Fruit fly (Drosophila melanogaster): Measurements from ENCODE around the gene mesh.

mesh gene

DNA sequence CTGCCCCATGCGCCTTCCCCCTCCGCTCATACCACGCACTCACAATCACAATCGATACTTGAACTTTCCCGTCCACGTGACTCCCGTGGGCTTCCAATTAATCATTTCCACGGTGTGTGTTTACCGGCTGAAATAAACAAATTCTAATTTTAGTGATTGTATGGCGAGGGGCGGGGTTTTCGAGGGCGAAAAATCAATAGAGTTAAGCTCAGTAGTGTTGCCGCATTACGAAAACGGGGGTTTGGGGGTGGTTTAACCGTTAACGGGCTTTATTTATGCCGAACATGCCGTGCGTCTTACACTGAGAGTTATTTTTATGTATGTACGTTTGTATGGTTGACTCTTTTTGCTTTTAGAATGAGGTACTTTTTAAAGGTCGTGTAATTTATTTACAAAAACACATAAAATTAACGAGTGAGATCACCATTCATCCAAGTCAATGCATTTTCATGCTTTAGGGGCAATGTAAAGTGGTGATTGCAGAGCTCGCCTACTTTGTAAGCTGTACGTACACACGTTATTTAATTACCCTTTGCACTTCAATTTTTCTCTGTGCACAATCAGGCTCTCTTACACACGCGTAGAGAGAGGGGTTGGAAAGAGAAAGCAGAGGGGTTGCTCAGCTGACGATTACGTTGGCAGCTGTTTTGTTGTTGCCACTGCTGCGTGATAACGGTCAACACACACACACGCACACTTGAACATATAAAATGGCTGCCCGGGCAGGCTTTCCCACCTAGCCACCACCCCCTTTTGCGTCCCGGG, 26.7 kb upstream of the mesh start (continued):
- TF ChIP-seq CG7963 (GFP tag; IDR thresholded peaks at IDR 0.05; ENCODE audit: partially characterized antibody) (no peak), fd96Cb (tag; optimal IDR thresholded peaks at IDR 0.05) (peak; percentile 81), CG30403 (GFP tag; optimal IDR thresholded peaks at IDR 0.05) (peak; percentile 91), PHDP (tag; optimal IDR thresholded peaks at IDR 0.05) (peak; percentile 88), Tbp (GFP tag; optimal IDR thresholded peaks at IDR 0.05) (no peak), HLH3B (GFP tag; IDR thresholded peaks at IDR 0.05) (no peak), Ssrp (tag; optimal IDR thresholded peaks at IDR 0.05) (peak; percentile 82), zen (tag; optimal IDR thresholded peaks at IDR 0.05) (peak; percentile 71), maf-S (GFP tag; optimal IDR thresholded peaks at IDR 0.05) (peak; percentile 84), NfI (GFP tag; optimal IDR thresholded peaks at IDR 0.05) (peak; percentile 83), ab (GFP tag; optimal IDR thresholded peaks at IDR 0.05) (peak; percentile 42), NC2α (GFP tag; optimal IDR thresholded peaks at IDR 0.05) (peak; percentile 45), CG32772 (GFP tag; IDR thresholded peaks at IDR 0.05) (no peak), vfl (GFP tag; optimal IDR thresholded peaks at IDR 0.05) (peak; percentile 82), kay (GFP tag; optimal IDR thresholded peaks at IDR 0.05) (peak; percentile 64), CG3995 (GFP tag; optimal IDR thresholded peaks at IDR 0.05) (peak; percentile 27), CoRest (tag; optimal IDR thresholded peaks at IDR 0.05) (peak; percentile 92), odd (GFP tag; optimal IDR thresholded peaks at IDR 0.05) (peak; percentile 74), crp (GFP tag; optimal IDR thresholded peaks at IDR 0.05) (peak in 1 of 2 experiments; percentile 68), CHES-1-like (GFP tag; optimal IDR thresholded peaks at IDR 0.05) (peak; percentile 76), CG9932 (GFP tag; IDR thresholded peaks at IDR 0.05) (no peak), CG11456 (GFP tag; IDR thresholded peaks at IDR 0.05) (no peak), caup (GFP tag; optimal IDR thresholded peaks at IDR 0.05; ENCODE audit: severe bottlenecking) (peak; percentile 89), ERR (GFP tag; optimal IDR thresholded peaks at IDR 0.05) (peak; percentile 75), CG31365 (tag; optimal IDR thresholded peaks at IDR 0.05) (peak; percentile 53), CG6813 (GFP tag; optimal IDR thresholded peaks at IDR 0.05) (peak; percentile 82), hbn (GFP tag; IDR thresholded peaks at IDR 0.05; ENCODE audit: partially characterized antibody) (no peak), schlank (tag; optimal IDR thresholded peaks at IDR 0.05) (peak; percentile 72), Dp (GFP tag; optimal IDR thresholded peaks at IDR 0.05) (no peak), her (GFP tag; optimal IDR thresholded peaks at IDR 0.05) (peak; percentile 83), Nf-YB (GFP tag; optimal IDR thresholded peaks at IDR 0.05) (peak; percentile 66), CG1602 (GFP tag; optimal IDR thresholded peaks at IDR 0.05) (peak; percentile 73), gem (tag; optimal IDR thresholded peaks at IDR 0.05) (peak; percentile 93), Dll (GFP tag; IDR thresholded peaks at IDR 0.05; ENCODE audit: partially characterized antibody) (no peak), HLH54F (GFP tag; optimal IDR thresholded peaks at IDR 0.05) (peak; percentile 79), Ada2b (GFP tag; IDR thresholded peaks at IDR 0.05) (no peak), wdn (GFP tag; IDR thresholded peaks at IDR 0.05) (no peak), Camta (GFP tag; optimal IDR thresholded peaks at IDR 0.05) (peak; percentile 86), bab2 (GFP tag; optimal IDR thresholded peaks at IDR 0.05) (peak; percentile 89), Dad (GFP tag; optimal IDR thresholded peaks at IDR 0.05) (peak; percentile 72), CG15269 (tag; optimal IDR thresholded peaks at IDR 0.05) (peak; percentile 87), CG14050 (GFP tag; IDR thresholded peaks at IDR 0.05) (no peak), CG4820 (GFP tag; optimal IDR thresholded peaks at IDR 0.05) (peak; percentile 75)
